Worm (Caenorhabditis elegans) whole organism, young adult: ENCODE measurements around the gene set-1.

ENCODE experiments used
- B0019.2 ChIP-seq: fragments of 200-800 bp; sonication (Bioruptor generic); conservative IDR thresholded peaks from 2 replicates; pipeline ENCODE4 v1.3.6; 2022; ENCODE audit warnings: missing genetic modification reagents, missing genetic modification characterization, missing compliant biosample characterization
- B0261.1 ChIP-seq: sonication (generic microtip); optimal IDR thresholded peaks from 2 replicates; lab custom pipeline; 2016; ENCODE audit warnings: mild to moderate bottlenecking, missing genetic modification characterization, moderate library complexity, missing compliant biosample characterization
- C17E4.6 ChIP-seq: fragments of 200-800 bp; sonication (Bioruptor generic); IDR thresholded peaks from 2 replicates; pipeline ENCODE4 v1.3.6; 2022; ENCODE audit warnings: missing genetic modification reagents, missing genetic modification characterization, missing compliant biosample characterization
- D2030.7 ChIP-seq: fragments of 200-800 bp; sonication (Bioruptor generic); IDR thresholded peaks from 2 replicates; pipeline ENCODE4 v1.3.6; 2022; ENCODE audit warnings: missing genetic modification reagents, missing genetic modification characterization, missing compliant biosample characterization
- F23B12.7 ChIP-seq: sonication (generic microtip); optimal IDR thresholded peaks from 2 replicates; lab custom pipeline; 2017; ENCODE audit warnings: missing genetic modification characterization, mild to moderate bottlenecking, missing compliant biosample characterization, antibody characterized with exemption, moderate library complexity; ENCODE audit not compliant: insufficient read depth
- F37B4.10 ChIP-seq: fragments of 200-800 bp; sonication (Bioruptor generic); IDR thresholded peaks from 2 replicates; pipeline ENCODE4 v1.3.6; 2022; ENCODE audit warnings: missing genetic modification characterization, missing compliant biosample characterization
- F57A8.1 ChIP-seq: fragments of 200-800 bp; sonication (Bioruptor generic); optimal IDR thresholded peaks from 2 replicates; lab custom pipeline; 2018; ENCODE audit warnings: mild to moderate bottlenecking, missing genetic modification characterization, moderate library complexity, missing compliant biosample characterization
- T26A5.8 ChIP-seq: sonication (generic microtip); optimal IDR thresholded peaks from 2 replicates; lab custom pipeline; 2016; ENCODE audit warnings: missing genetic modification characterization, missing compliant biosample characterization
- Y53G8AR.9 ChIP-seq: fragments of 200-800 bp; sonication (Bioruptor generic); conservative IDR thresholded peaks from 2 replicates; pipeline ENCODE4 v1.3.6; 2022; ENCODE audit warnings: missing genetic modification reagents, missing genetic modification characterization, missing compliant biosample characterization
- Y79H2A.3 ChIP-seq: fragments of 200-800 bp; sonication (Bioruptor generic); conservative IDR thresholded peaks from 2 replicates; pipeline ENCODE4 v1.3.6; 2022; ENCODE audit warnings: missing genetic modification reagents, missing genetic modification characterization, missing compliant biosample characterization
- akir-1 ChIP-seq: fragments of 200-800 bp; sonication (Bioruptor generic); optimal IDR thresholded peaks from 2 replicates; lab custom pipeline; 2018; ENCODE audit warnings: mild to moderate bottlenecking, missing genetic modification characterization, moderate library complexity, missing compliant biosample characterization
- ama-1 ChIP-seq, 3 experiments: fragments of 150-350 bp in 1 of 3; sonication (generic microtip) in 2 of 3; optimal IDR thresholded peaks; 2 replicates each; lab custom pipeline; 2014 to 2018; ENCODE audit warnings: missing biosample characterization in 2 of 3, missing genetic modification characterization in 2 of 3, missing genetic modification reagents in 2 of 3
- attf-5 ChIP-seq: fragments of 200-800 bp; sonication (Bioruptor generic); optimal IDR thresholded peaks from 2 replicates; lab custom pipeline; 2018; ENCODE audit warnings: mild to moderate bottlenecking, missing genetic modification characterization, missing compliant biosample characterization
- ccch-3 ChIP-seq: fragments of 200-800 bp; sonication (Bioruptor generic); optimal IDR thresholded peaks from 2 replicates; lab custom pipeline; 2018; ENCODE audit warnings: mild to moderate bottlenecking, missing genetic modification characterization, missing compliant biosample characterization
- cebp-1 ChIP-seq, 2 experiments: fragments of 200-800 bp in 1 of 2; sonication (Bioruptor generic) in 1 of 2; sonication (generic microtip) in 1 of 2; IDR thresholded peaks in 1 of 2; optimal IDR thresholded peaks in 1 of 2; 2 replicates each; pipeline versions ENCODE4 v1.3.6 to Lab custom; 2017 to 2022; ENCODE audit warnings: missing compliant biosample characterization in 2 of 2, missing genetic modification characterization in 2 of 2, mild to moderate bottlenecking in 1 of 2, missing genetic modification reagents in 1 of 2, moderate library complexity in 1 of 2
- cebp-2 ChIP-seq: fragments of 200-800 bp; sonication (Bioruptor generic); IDR thresholded peaks from 2 replicates; pipeline ENCODE4 v1.3.6; 2022; ENCODE audit warnings: missing genetic modification characterization, missing compliant biosample characterization
- ceh-100 ChIP-seq: fragments of 200-800 bp; sonication (Bioruptor generic); IDR thresholded peaks from 2 replicates; pipeline ENCODE4 v1.3.6; 2022; ENCODE audit warnings: missing genetic modification reagents, missing genetic modification characterization, missing compliant biosample characterization
- ceh-40 ChIP-seq: fragments of 200-800 bp; sonication (Bioruptor generic); IDR thresholded peaks from 2 replicates; pipeline ENCODE4 v1.3.6; 2022; ENCODE audit warnings: missing genetic modification characterization, missing compliant biosample characterization
- ceh-79 ChIP-seq: sonication (generic microtip); optimal IDR thresholded peaks from 2 replicates; lab custom pipeline; 2017; ENCODE audit warnings: mild to moderate bottlenecking, missing genetic modification characterization, missing compliant biosample characterization
- dpff-1 ChIP-seq: sonication (generic microtip); optimal IDR thresholded peaks from 2 replicates; lab custom pipeline; 2017; ENCODE audit warnings: mild to moderate bottlenecking, missing genetic modification characterization, missing compliant biosample characterization
- dpl-1 ChIP-seq: fragments of 150-350 bp; optimal IDR thresholded peaks from 2 replicates; lab custom pipeline; 2014; ENCODE audit warnings: missing biosample characterization, missing genetic modification reagents, missing genetic modification characterization
- ekl-4 ChIP-seq: fragments of 200-800 bp; sonication (Bioruptor generic); IDR thresholded peaks from 2 replicates; pipeline ENCODE4 v1.3.6; 2022; ENCODE audit warnings: missing genetic modification reagents, missing genetic modification characterization, missing compliant biosample characterization
- fkh-3 ChIP-seq: sonication (generic microtip); optimal IDR thresholded peaks from 2 replicates; lab custom pipeline; 2016; ENCODE audit warnings: mild to moderate bottlenecking, missing genetic modification characterization, missing compliant biosample characterization
- gei-17 ChIP-seq: fragments of 200-800 bp; sonication (Bioruptor generic); optimal IDR thresholded peaks from 2 replicates; lab custom pipeline; 2018; ENCODE audit warnings: mild to moderate bottlenecking, missing genetic modification characterization, missing compliant biosample characterization
- hlh-12 ChIP-seq: sonication (generic microtip); optimal IDR thresholded peaks from 2 replicates; lab custom pipeline; 2016; ENCODE audit warnings: missing genetic modification characterization, missing compliant biosample characterization
- hmg-1.2 ChIP-seq: fragments of 200-800 bp; sonication (Bioruptor generic); IDR thresholded peaks from 2 replicates; pipeline ENCODE4 v1.3.6; 2022; ENCODE audit warnings: missing genetic modification reagents, missing genetic modification characterization, missing compliant biosample characterization
- lir-1 ChIP-seq: fragments of 200-800 bp; sonication (Bioruptor generic); conservative IDR thresholded peaks from 2 replicates; pipeline ENCODE4 v1.3.6; 2022; ENCODE audit warnings: missing genetic modification reagents, missing genetic modification characterization, missing compliant biosample characterization
- mcd-1 ChIP-seq: fragments of 200-800 bp; sonication (Bioruptor generic); IDR thresholded peaks from 2 replicates; pipeline ENCODE4 v1.3.6; 2022; ENCODE audit warnings: missing genetic modification reagents, missing genetic modification characterization, missing compliant biosample characterization
- mel-28 ChIP-seq: sonication (generic microtip); optimal IDR thresholded peaks from 2 replicates; lab custom pipeline; 2016; ENCODE audit warnings: borderline replicate concordance, mild to moderate bottlenecking, missing genetic modification characterization, missing compliant biosample characterization
- mes-4 ChIP-seq: sonication (generic microtip); optimal IDR thresholded peaks from 2 replicates; lab custom pipeline; 2016; ENCODE audit warnings: missing genotype, missing genetic modification characterization, missing compliant biosample characterization
- nhr-120 ChIP-seq: fragments of 200-800 bp; sonication (Bioruptor generic); IDR thresholded peaks from 2 replicates; pipeline ENCODE4 v1.3.6; 2022; ENCODE audit warnings: missing genetic modification characterization, missing compliant biosample characterization
- nhr-27 ChIP-seq: fragments of 200-800 bp; sonication (Bioruptor generic); optimal IDR thresholded peaks from 2 replicates; lab custom pipeline; 2018; ENCODE audit warnings: mild to moderate bottlenecking, missing genetic modification characterization, moderate library complexity, missing compliant biosample characterization
- pbrm-1 ChIP-seq: fragments of 200-800 bp; sonication (Bioruptor generic); IDR thresholded peaks from 2 replicates; pipeline ENCODE4 v1.3.6; 2022; ENCODE audit warnings: missing genetic modification reagents, missing genetic modification characterization, missing compliant biosample characterization
- repo-1 ChIP-seq: sonication (generic microtip); optimal IDR thresholded peaks from 2 replicates; lab custom pipeline; 2017; ENCODE audit warnings: mild to moderate bottlenecking, missing genetic modification characterization, missing compliant biosample characterization
- sdz-38 ChIP-seq: sonication (generic microtip); optimal IDR thresholded peaks from 2 replicates; lab custom pipeline; 2016; ENCODE audit warnings: missing genotype, missing genetic modification characterization, missing compliant biosample characterization
- snpc-1.3 ChIP-seq: sonication (generic microtip); optimal IDR thresholded peaks from 2 replicates; lab custom pipeline; 2017; ENCODE audit warnings: missing genetic modification characterization, mild to moderate bottlenecking, missing compliant biosample characterization, antibody characterized with exemption, moderate library complexity, missing genotype, missing genetic modification reagents; ENCODE audit not compliant: insufficient read depth
- snpc-3.4 ChIP-seq: sonication (generic microtip); optimal IDR thresholded peaks from 2 replicates; lab custom pipeline; 2017; ENCODE audit warnings: missing genetic modification characterization, mild to moderate bottlenecking, missing compliant biosample characterization, antibody characterized with exemption, moderate library complexity, missing genotype, missing genetic modification reagents
- sptf-2 ChIP-seq: fragments of 200-800 bp; sonication (Bioruptor generic); optimal IDR thresholded peaks from 2 replicates; lab custom pipeline; 2018; ENCODE audit warnings: mild to moderate bottlenecking, missing genetic modification characterization, missing compliant biosample characterization
- tbp1 ChIP-seq: fragments of 200-800 bp; sonication (Bioruptor generic); optimal IDR thresholded peaks from 2 replicates; lab custom pipeline; 2018; ENCODE audit warnings: mild to moderate bottlenecking, missing genetic modification characterization, missing compliant biosample characterization
- tbx-9 ChIP-seq: sonication (generic microtip); optimal IDR thresholded peaks from 2 replicates; lab custom pipeline; 2016; ENCODE audit warnings: borderline replicate concordance, missing genetic modification characterization, inconsistent platforms, missing compliant biosample characterization
- zfh-2 ChIP-seq: fragments of 200-800 bp; sonication (Bioruptor generic); conservative IDR thresholded peaks from 2 replicates; pipeline ENCODE4 v1.3.6; 2022; ENCODE audit warnings: missing genetic modification reagents, missing genetic modification characterization, missing compliant biosample characterization
- zim-3 ChIP-seq: sonication (generic microtip); optimal IDR thresholded peaks from 2 replicates; lab custom pipeline; 2017; ENCODE audit warnings: mild to moderate bottlenecking, missing genetic modification characterization, moderate library complexity, missing compliant biosample characterization
- ztf-26 ChIP-seq: sonication (generic microtip); optimal IDR thresholded peaks from 2 replicates; lab custom pipeline; 2017; ENCODE audit warnings: missing genetic modification characterization, missing compliant biosample characterization
- ztf-6 ChIP-seq: fragments of 200-800 bp; sonication (Bioruptor generic); IDR thresholded peaks from 2 replicates; pipeline ENCODE4 v1.3.6; 2022; ENCODE audit warnings: missing genetic modification reagents, missing genetic modification characterization, missing compliant biosample characterization

Gene set-1

DNA sequence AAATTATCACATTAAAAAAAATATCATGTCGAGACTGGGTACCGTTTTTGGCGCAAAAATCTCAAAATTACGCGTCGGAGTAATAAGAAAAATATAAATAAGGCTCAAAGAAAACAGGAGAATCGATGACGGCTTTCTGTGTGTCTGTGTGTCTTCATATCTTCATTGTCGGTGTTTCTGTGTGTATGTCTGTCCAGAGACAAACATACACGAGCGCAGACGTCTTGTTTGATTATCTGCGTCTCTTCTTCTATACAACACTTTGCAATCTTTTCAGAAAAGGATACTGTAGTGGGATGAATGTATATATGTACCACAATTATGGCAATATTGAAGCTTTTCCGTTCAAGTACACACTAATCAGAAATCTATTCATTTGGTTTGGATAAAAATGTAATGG, 7.8 kb downstream of the set-1 start, which contains the start of gene C05D11.13 (continued):
- TF ChIP-seq attf-5 (GFP tag; lab: Kevin White, UChicago) (peak; percentile 68), ztf-6 (GFP tag; lab: Robert Waterston, UW) (no peak)

- TF ChIP-seq tbp1 (GFP tag; lab: Kevin White, UChicago): peak; percentile 24
- TF ChIP-seq ceh-100 (GFP tag; lab: Robert Waterston, UW): no peak
- peak; percentile 38 for TF ChIP-seq repo-1 (tag; lab: Kevin White, UChicago)
- no peak for TF ChIP-seq ama-1 (optimal IDR thresholded peaks at IDR 0.05; lab: Kevin White, UChicago)
- TF ChIP-seq ama-1 (GFP tag; optimal IDR thresholded peaks at IDR 0.05; lab: Kevin White, UChicago): no peak
- no peak for TF ChIP-seq cebp-1 (GFP tag; IDR thresholded peaks at IDR 0.05; lab: Robert Waterston, UW)
- TF ChIP-seq cebp-1 (tag; optimal IDR thresholded peaks at IDR 0.05; lab: Kevin White, UChicago): no peak
- peak; percentile 50; the same call in 1 of the 2 replicates for TF ChIP-seq hmg-1.2 (GFP tag; lab: Robert Waterston, UW)
- TF ChIP-seq fkh-3 (tag; lab: Kevin White, UChicago): no peak
- TF ChIP-seq mel-28 (tag; lab: Kevin White, UChicago): no peak
- no peak for TF ChIP-seq ceh-40
- TF ChIP-seq mcd-1 (GFP tag; lab: Robert Waterston, UW): peak; percentile 49
- no peak for TF ChIP-seq ztf-26
- no peak for TF ChIP-seq nhr-120 (GFP tag; lab: Robert Waterston, UW)
- no peak for TF ChIP-seq tbx-9
- no peak for TF ChIP-seq ccch-3 (GFP tag; lab: Kevin White, UChicago)
- TF ChIP-seq C17E4.6: peak; percentile 65; the same call in 1 of the 2 replicates
- no peak for TF ChIP-seq mes-4 (tag; lab: Kevin White, UChicago)
- TF ChIP-seq F37B4.10: no peak
- peak; percentile 10 for TF ChIP-seq F23B12.7
- peak; percentile 55 for TF ChIP-seq zim-3 (tag; lab: Kevin White, UChicago)
- peak; percentile 89 for TF ChIP-seq dpl-1 (GFP tag; lab: Kevin White, UChicago)
- TF ChIP-seq snpc-1.3 (tag; lab: Kevin White, UChicago): no peak
- TF ChIP-seq hlh-12: no peak
- peak; percentile 79 for TF ChIP-seq ekl-4
- TF ChIP-seq dpff-1: no peak
- TF ChIP-seq lir-1: peak; percentile 82
- no peak for TF ChIP-seq T26A5.8 (tag; lab: Kevin White, UChicago)
- TF ChIP-seq nhr-27 (tag; lab: Kevin White, UChicago): no peak
- TF ChIP-seq Y53G8AR.9 (GFP tag; lab: Robert Waterston, UW): peak; percentile 76; the same call in 1 of the 2 replicates
- no peak for TF ChIP-seq cebp-2 (GFP tag; lab: Robert Waterston, UW)
- TF ChIP-seq sptf-2: no peak
- no peak for TF ChIP-seq snpc-3.4 (tag; lab: Kevin White, UChicago)
- no peak for TF ChIP-seq B0261.1 (tag; lab: Kevin White, UChicago)
- TF ChIP-seq akir-1: no peak
- TF ChIP-seq sdz-38 (tag; lab: Kevin White, UChicago): no peak
- TF ChIP-seq ztf-6 (GFP tag; lab: Robert Waterston, UW): no peak
- TF ChIP-seq F57A8.1 (GFP tag; lab: Kevin White, UChicago): no peak
- TF ChIP-seq D2030.7 (GFP tag; lab: Robert Waterston, UW): peak; percentile 91
- TF ChIP-seq Y79H2A.3: peak; percentile 72; the same call in 1 of the 2 replicates
- TF ChIP-seq ceh-79 (tag; lab: Kevin White, UChicago): no peak
- TF ChIP-seq gei-17 (GFP tag; lab: Kevin White, UChicago): no peak
- TF ChIP-seq B0019.2 (GFP tag; lab: Robert Waterston, UW): peak; percentile 75
- TF ChIP-seq zfh-2 (GFP tag; lab: Robert Waterston, UW): no peak
- peak; percentile 65 for TF ChIP-seq pbrm-1 (GFP tag; lab: Robert Waterston, UW)
Observed at ce11 chrIII:6442305-6443125, 9.7 kb downstream of the set-1 start, which contains the start of gene mel-32. mel-32 (minus strand) TSS chrIII:6443000.
